Worm (Caenorhabditis elegans) whole organism, L1 larva: ENCODE data around the gene F54D5.4.

Source experiments
- C04F5.9 ChIP-seq: sonication (generic microtip); optimal IDR thresholded peaks from 2 replicates; lab custom pipeline; 2016; ENCODE audit warnings: missing genetic modification characterization, missing compliant biosample characterization
- C16A3.4 ChIP-seq: fragments of 150-350 bp; optimal IDR thresholded peaks from 2 replicates; lab custom pipeline; 2014; ENCODE audit warnings: missing biosample characterization, missing genetic modification characterization
- Y116A8C.19 ChIP-seq: sonication (generic microtip); optimal IDR thresholded peaks from 2 replicates; lab custom pipeline; 2016; ENCODE audit warnings: missing compliant biosample characterization, missing genetic modification characterization, borderline replicate concordance
- blmp-1 ChIP-seq: fragments of 150-350 bp; optimal IDR thresholded peaks from 2 replicates; lab custom pipeline; 2014; ENCODE audit warnings: missing biosample characterization, missing genetic modification characterization
- ceh-8 ChIP-seq: fragments of 200-800 bp; sonication (Bioruptor generic); optimal IDR thresholded peaks from 2 replicates; lab custom pipeline; 2018; ENCODE audit warnings: mild to moderate bottlenecking, missing genetic modification characterization, moderate library complexity, missing compliant biosample characterization
- ceh-88 ChIP-seq: fragments of 200-800 bp; sonication (Bioruptor generic); IDR thresholded peaks from 2 replicates; pipeline ENCODE4 v1.3.6; 2022; ENCODE audit warnings: missing genetic modification characterization, missing compliant biosample characterization
- dpl-1 ChIP-seq, 3 experiments: fragments of 150-350 bp in 2 of 3; sonication (generic microtip) in 1 of 3; optimal IDR thresholded peaks; 2 replicates each; lab custom pipeline; 2014 to 2017; ENCODE audit warnings: missing biosample characterization in 3 of 3, missing genetic modification characterization in 3 of 3, missing genetic modification reagents in 3 of 3
- efl-1 ChIP-seq, 4 experiments: fragments of 150-350 bp; optimal IDR thresholded peaks in 3 of 4; peaks in 1 of 4; 1 replicate in 1 of 4; 2 replicates in 3 of 4; lab custom pipeline; 2014; ENCODE audit warnings: missing biosample characterization in 2 of 4, missing genetic modification characterization in 2 of 4, missing genetic modification reagents in 2 of 4
- efl-3 ChIP-seq: fragments of 200-800 bp; sonication (Bioruptor generic); optimal IDR thresholded peaks from 2 replicates; lab custom pipeline; 2018; ENCODE audit warnings: mild to moderate bottlenecking, missing genetic modification characterization, missing compliant biosample characterization
- egl-13 ChIP-seq: sonication (generic microtip); optimal IDR thresholded peaks from 2 replicates; lab custom pipeline; 2016; ENCODE audit warnings: missing genotype, missing genetic modification reagents, missing genetic modification characterization, missing compliant biosample characterization
- elt-2 ChIP-seq: sonication (generic microtip); optimal IDR thresholded peaks from 2 replicates; lab custom pipeline; 2016; ENCODE audit warnings: missing genetic modification characterization, mild to moderate bottlenecking, inconsistent platforms, missing compliant biosample characterization, missing genetic modification reagents
- elt-3 ChIP-seq, 6 experiments: fragments of 150-350 bp in 1 of 6; sonication (generic microtip); optimal IDR thresholded peaks; 2 replicates each; lab custom pipeline; 2017 to 2018; ENCODE audit warnings: missing biosample characterization in 6 of 6, missing genetic modification characterization in 6 of 6, inconsistent platforms in 1 of 6
- fkh-10 ChIP-seq: sonication (generic microtip); optimal IDR thresholded peaks from 2 replicates; lab custom pipeline; 2017; ENCODE audit warnings: missing biosample characterization, missing genetic modification reagents, missing genetic modification characterization
- fkh-4 ChIP-seq: sonication (generic microtip); optimal IDR thresholded peaks from 2 replicates; lab custom pipeline; 2016; ENCODE audit warnings: missing compliant biosample characterization, missing genetic modification characterization, borderline replicate concordance
- fos-1 ChIP-seq: fragments of 150-350 bp; optimal IDR thresholded peaks from 2 replicates; lab custom pipeline; 2014; ENCODE audit warnings: missing biosample characterization, missing genetic modification characterization
- grh-1 ChIP-seq: fragments of 200-800 bp; sonication (Bioruptor generic); IDR thresholded peaks from 2 replicates; pipeline ENCODE4 v1.3.6; 2022; ENCODE audit warnings: missing genetic modification reagents, missing genetic modification characterization, missing compliant biosample characterization
- hlh-4 ChIP-seq: sonication (generic microtip); optimal IDR thresholded peaks from 2 replicates; lab custom pipeline; 2016; ENCODE audit warnings: mild to moderate bottlenecking, missing genetic modification characterization, missing compliant biosample characterization
- irx-1 ChIP-seq: sonication (generic microtip); optimal IDR thresholded peaks from 2 replicates; lab custom pipeline; 2016; ENCODE audit warnings: missing genetic modification characterization, missing compliant biosample characterization
- lin-13 ChIP-seq: fragments of 150-350 bp; optimal IDR thresholded peaks from 2 replicates; lab custom pipeline; 2014; ENCODE audit warnings: missing biosample characterization, missing genetic modification reagents, missing genetic modification characterization
- lin-14 ChIP-seq: fragments of 200-800 bp; sonication (Bioruptor generic); optimal IDR thresholded peaks from 2 replicates; lab custom pipeline; 2018; ENCODE audit warnings: mild to moderate bottlenecking, missing genetic modification characterization, moderate library complexity, missing compliant biosample characterization
- lin-35 ChIP-seq, 2 experiments: fragments of 150-350 bp; optimal IDR thresholded peaks; 2 replicates each; lab custom pipeline; 2014; ENCODE audit warnings: missing biosample characterization in 2 of 2, missing genetic modification characterization in 2 of 2, missing genetic modification reagents in 2 of 2
- lir-3 ChIP-seq: sonication (generic microtip); optimal IDR thresholded peaks from 2 replicates; lab custom pipeline; 2016; ENCODE audit warnings: mild to moderate bottlenecking, missing genetic modification characterization, moderate library complexity, missing compliant biosample characterization; ENCODE audit not compliant: poor library complexity
- lsy-2 ChIP-seq, 2 experiments: fragments of 150-350 bp; optimal IDR thresholded peaks; 2 replicates each; lab custom pipeline; 2014; ENCODE audit warnings: missing biosample characterization in 2 of 2, missing genetic modification characterization in 2 of 2
- mab-9 ChIP-seq: fragments of 200-800 bp; sonication (Bioruptor generic); IDR thresholded peaks from 2 replicates; pipeline ENCODE4 v1.3.6; 2022; ENCODE audit warnings: missing genetic modification reagents, missing genetic modification characterization, missing compliant biosample characterization
- mep-1 ChIP-seq: fragments of 150-350 bp; optimal IDR thresholded peaks from 2 replicates; lab custom pipeline; 2014; ENCODE audit warnings: missing biosample characterization, missing genetic modification characterization
- nhr-11 ChIP-seq: fragments of 150-350 bp; optimal IDR thresholded peaks from 2 replicates; lab custom pipeline; 2014; ENCODE audit warnings: missing biosample characterization, missing genetic modification characterization
- nhr-19 ChIP-seq: fragments of 200-800 bp; sonication (Bioruptor generic); conservative IDR thresholded peaks from 2 replicates; pipeline ENCODE4 v1.3.6; 2022; ENCODE audit warnings: missing genetic modification characterization, missing compliant biosample characterization
- nhr-20 ChIP-seq: sonication (generic microtip); optimal IDR thresholded peaks from 2 replicates; lab custom pipeline; 2016; ENCODE audit warnings: mild to moderate bottlenecking, missing genetic modification characterization, missing compliant biosample characterization
- nhr-47 ChIP-seq: sonication (generic microtip); optimal IDR thresholded peaks from 2 replicates; lab custom pipeline; 2016; ENCODE audit warnings: mild to moderate bottlenecking, missing genetic modification characterization, moderate library complexity, missing compliant biosample characterization
- nhr-77 ChIP-seq: fragments of 150-350 bp; optimal IDR thresholded peaks from 2 replicates; lab custom pipeline; 2014; ENCODE audit warnings: missing biosample characterization, missing genetic modification characterization
- nhr-85 ChIP-seq: sonication (generic microtip); peaks from one replicate; lab custom pipeline; 2016; ENCODE audit warnings: missing genetic modification characterization, inconsistent platforms, missing compliant biosample characterization
- nhr-90 ChIP-seq: sonication (generic microtip); optimal IDR thresholded peaks from 2 replicates; lab custom pipeline; 2016; ENCODE audit warnings: mild to moderate bottlenecking, missing genetic modification characterization, missing compliant biosample characterization; ENCODE audit not compliant: poor library complexity
- pag-3 ChIP-seq: sonication (generic microtip); optimal IDR thresholded peaks from 2 replicates; lab custom pipeline; 2017; ENCODE audit warnings: missing genetic modification characterization, mild to moderate bottlenecking, missing compliant biosample characterization, antibody characterized with exemption, borderline replicate concordance; ENCODE audit not compliant: insufficient read depth
- pax-3 ChIP-seq: fragments of 200-800 bp; sonication (Bioruptor generic); optimal IDR thresholded peaks from 2 replicates; lab custom pipeline; 2018; ENCODE audit warnings: mild to moderate bottlenecking, missing genetic modification characterization, moderate library complexity, missing compliant biosample characterization
- skn-1 ChIP-seq: fragments of 150-350 bp; optimal IDR thresholded peaks from 2 replicates; lab custom pipeline; 2014; ENCODE audit warnings: missing biosample characterization, missing genetic modification characterization
- snpc-4 ChIP-seq: fragments of 150-350 bp; optimal IDR thresholded peaks from 2 replicates; lab custom pipeline; 2014; ENCODE audit warnings: missing biosample characterization, missing genetic modification characterization
- snu-23 ChIP-seq: sonication (generic microtip); optimal IDR thresholded peaks from 2 replicates; lab custom pipeline; 2016; ENCODE audit warnings: missing genetic modification characterization, missing compliant biosample characterization
- sox-4 ChIP-seq: sonication (generic microtip); optimal IDR thresholded peaks from 2 replicates; lab custom pipeline; 2016; ENCODE audit warnings: missing genetic modification characterization, missing compliant biosample characterization
- sptf-1 ChIP-seq: fragments of 150-350 bp; optimal IDR thresholded peaks from 2 replicates; lab custom pipeline; 2014; ENCODE audit warnings: missing biosample characterization, missing genetic modification characterization
- tbx-2 ChIP-seq: sonication (generic microtip); optimal IDR thresholded peaks from 2 replicates; lab custom pipeline; 2016; ENCODE audit warnings: missing genetic modification characterization, missing compliant biosample characterization
- unc-86 ChIP-seq: sonication (generic microtip); optimal IDR thresholded peaks from 2 replicates; lab custom pipeline; 2016; ENCODE audit warnings: missing genetic modification characterization, missing compliant biosample characterization
- unc-98 ChIP-seq: fragments of 200-800 bp; sonication (Bioruptor generic); IDR thresholded peaks from 2 replicates; pipeline ENCODE4 v1.3.6; 2022; ENCODE audit warnings: missing genetic modification characterization, missing compliant biosample characterization
- vab-15 ChIP-seq: sonication (generic microtip); optimal IDR thresholded peaks from 2 replicates; lab custom pipeline; 2017; ENCODE audit warnings: missing genotype, mild to moderate bottlenecking, missing genetic modification characterization, missing compliant biosample characterization
- xbp-1 ChIP-seq: sonication (generic microtip); optimal IDR thresholded peaks from 2 replicates; lab custom pipeline; 2016; ENCODE audit warnings: missing genetic modification characterization, missing compliant biosample characterization
- zip-4 ChIP-seq: fragments of 200-800 bp; sonication (Bioruptor generic); optimal IDR thresholded peaks from 2 replicates; lab custom pipeline; 2018; ENCODE audit warnings: mild to moderate bottlenecking, missing genetic modification characterization, moderate library complexity, missing compliant biosample characterization
- ztf-11 ChIP-seq, 2 experiments: sonication (generic microtip); optimal IDR thresholded peaks; 2 replicates each; lab custom pipeline; 2016 to 2017; ENCODE audit warnings: missing genetic modification characterization in 2 of 2, missing biosample characterization in 1 of 2, missing compliant biosample characterization in 1 of 2

F54D5.4 gene

DNA sequence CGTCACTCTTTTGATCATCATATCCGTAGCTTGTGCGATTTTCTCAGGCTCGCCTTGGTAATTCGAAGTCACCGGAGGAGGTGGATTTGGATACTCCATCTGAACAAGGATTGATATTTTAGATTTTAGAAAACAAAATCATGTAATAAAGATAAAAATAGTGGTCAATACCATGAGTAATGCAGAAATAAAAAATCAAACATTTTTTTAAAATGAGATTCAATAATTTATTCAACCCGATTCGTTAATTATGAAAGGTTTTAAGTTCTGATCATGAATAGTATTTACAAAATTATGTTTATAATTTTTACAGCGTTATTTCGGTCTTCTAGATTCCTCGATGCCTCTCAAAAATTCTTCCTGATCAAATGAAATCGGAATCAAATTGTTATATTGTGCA lies 35.9 kb upstream of the F54D5.4 start, which contains the start of gene mdt-8:
TSS of gene mdt-8 (minus strand) at position 101 of the 400 bp plus-strand sequence.
- no peak for TF ChIP-seq nhr-77 (tag; lab: Kevin White, UChicago)
- TF ChIP-seq ztf-11 (tag; optimal IDR thresholded peaks at IDR 0.05; lab: Kevin White, UChicago) = no peak
- no peak for TF ChIP-seq nhr-47 (tag; lab: Kevin White, UChicago)
- no peak for TF ChIP-seq fos-1 (tag; lab: Kevin White, UChicago)
- TF ChIP-seq snpc-4 = no peak
- no peak for TF ChIP-seq efl-3 (GFP tag; lab: Kevin White, UChicago)
- no peak for TF ChIP-seq efl-1 (optimal IDR thresholded peaks at IDR 0.05; lab: Kevin White, UChicago)
- no peak for TF ChIP-seq efl-1 (GFP tag; optimal IDR thresholded peaks at IDR 0.05 in 1 of 2; lab: Kevin White, UChicago)
- no peak for TF ChIP-seq lin-13 (GFP tag; lab: Kevin White, UChicago)
- TF ChIP-seq lsy-2 (tag; optimal IDR thresholded peaks at IDR 0.05; lab: Kevin White, UChicago) = no peak
- TF ChIP-seq sptf-1 (tag; lab: Kevin White, UChicago) = no peak
- no peak for TF ChIP-seq nhr-19 (GFP tag; lab: Robert Waterston, UW)
- TF ChIP-seq unc-86 (tag; lab: Kevin White, UChicago) = no peak
- no peak for TF ChIP-seq pag-3
- TF ChIP-seq snu-23 (GFP tag; lab: Kevin White, UChicago) = no peak

DNA sequence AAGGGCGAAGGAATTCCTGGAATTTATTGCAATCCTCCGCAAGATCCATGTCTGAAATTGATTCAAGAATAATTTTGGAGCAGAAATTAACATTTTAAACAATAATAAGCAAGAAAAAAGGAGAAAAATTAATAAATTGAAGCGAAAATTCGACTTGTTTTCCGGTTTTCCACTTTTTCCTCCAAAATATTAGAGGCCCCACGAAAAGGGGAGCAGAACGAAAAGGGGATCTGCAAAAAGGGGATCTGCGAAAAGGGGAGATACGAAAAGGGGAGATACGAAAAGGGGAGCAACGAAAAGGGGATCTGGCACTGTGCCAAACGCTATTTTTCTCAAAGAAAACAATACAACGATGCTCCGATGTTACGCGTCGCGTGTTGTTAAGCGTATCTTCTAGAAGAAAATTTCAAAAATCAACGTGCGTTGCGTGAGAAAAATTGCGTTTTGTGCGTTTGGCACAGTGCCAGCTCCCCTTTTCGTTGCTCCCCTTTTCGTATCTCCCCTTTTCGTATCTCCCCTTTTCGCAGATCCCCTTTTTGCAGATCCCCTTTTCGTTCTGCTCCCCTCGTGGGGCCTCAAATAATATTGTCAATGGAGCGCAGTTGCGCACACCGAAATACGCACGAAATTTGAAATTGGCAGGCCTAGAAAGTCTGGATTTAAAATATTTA lies 35.1 kb upstream of the F54D5.4 start, which contains the start of gene Y62F5A.12:
TSS of gene Y62F5A.12 (minus strand) at position 51 of the 671 bp plus-strand sequence.
- TF ChIP-seq grh-1 (GFP tag; lab: Robert Waterston, UW) (peak; percentile 58), unc-86 (tag; lab: Kevin White, UChicago) (peak; percentile 84), elt-3 (tag; optimal IDR thresholded peaks at IDR 0.05; lab: Kevin White, UChicago) (peak in 2 of 6 experiments; percentile 11 to 13), C04F5.9 (peak; percentile 47), unc-98 (GFP tag; lab: Robert Waterston, UW) (peak; percentile 94), xbp-1 (tag; lab: Kevin White, UChicago) (peak; percentile 86), dpl-1 (GFP tag; optimal IDR thresholded peaks at IDR 0.05; lab: Kevin White, UChicago) (peak; percentile 81 to 89 (median 85)), skn-1 (tag; lab: Kevin White, UChicago) (peak; percentile 42), efl-3 (GFP tag; lab: Kevin White, UChicago) (peak; percentile 10), mep-1 (tag; lab: Kevin White, UChicago) (peak; percentile 63), ceh-88 (GFP tag; lab: Robert Waterston, UW) (peak; percentile 90), nhr-85 (peak; percentile 74), snpc-4 (peak; percentile 6), irx-1 (tag; lab: Kevin White, UChicago) (peak; percentile 44), sox-4 (tag; lab: Kevin White, UChicago) (peak; percentile 78), egl-13 (peak; percentile 72), lin-35 (GFP tag; optimal IDR thresholded peaks at IDR 0.05; lab: Kevin White, UChicago) (peak; percentile 78 to 92), nhr-20 (peak; percentile 86), blmp-1 (tag; lab: Kevin White, UChicago) (peak; percentile 22), ceh-8 (GFP tag; lab: Kevin White, UChicago) (peak; percentile 57), fkh-10 (GFP tag; lab: Kevin White, UChicago) (peak; percentile 81), elt-2 (tag; lab: Kevin White, UChicago) (peak; percentile 42), Y116A8C.19 (tag; lab: Kevin White, UChicago) (peak; percentile 53), lir-3 (tag; lab: Kevin White, UChicago) (peak; percentile 91), nhr-47 (tag; lab: Kevin White, UChicago) (peak; percentile 92), tbx-2 (peak; percentile 82), hlh-4 (tag; lab: Kevin White, UChicago) (peak; percentile 20), zip-4 (GFP tag; lab: Kevin White, UChicago) (peak; percentile 11), fkh-4 (tag; lab: Kevin White, UChicago) (peak; percentile 54), snu-23 (GFP tag; lab: Kevin White, UChicago) (peak; percentile 89), vab-15 (tag; lab: Kevin White, UChicago) (peak; percentile 76), C16A3.4 (tag; lab: Kevin White, UChicago) (peak; percentile 71), nhr-11 (peak; percentile 11), lsy-2 (tag; optimal IDR thresholded peaks at IDR 0.05; lab: Kevin White, UChicago) (peak; percentile 72 to 73), lin-14 (GFP tag; lab: Kevin White, UChicago) (peak; percentile 84), mab-9 (GFP tag; lab: Robert Waterston, UW) (peak; percentile 87), fos-1 (tag; lab: Kevin White, UChicago) (peak; percentile 31), lin-13 (GFP tag; lab: Kevin White, UChicago) (peak; percentile 59), pax-3 (tag; lab: Kevin White, UChicago) (peak; percentile 89), nhr-90 (tag; lab: Kevin White, UChicago) (peak; percentile 86)
